Worm (Caenorhabditis elegans): Measurements from ENCODE around the gene mam-7.
A peak's percentile ranks its signal among the peaks of the same experiment; 100 is the strongest.

DNA sequence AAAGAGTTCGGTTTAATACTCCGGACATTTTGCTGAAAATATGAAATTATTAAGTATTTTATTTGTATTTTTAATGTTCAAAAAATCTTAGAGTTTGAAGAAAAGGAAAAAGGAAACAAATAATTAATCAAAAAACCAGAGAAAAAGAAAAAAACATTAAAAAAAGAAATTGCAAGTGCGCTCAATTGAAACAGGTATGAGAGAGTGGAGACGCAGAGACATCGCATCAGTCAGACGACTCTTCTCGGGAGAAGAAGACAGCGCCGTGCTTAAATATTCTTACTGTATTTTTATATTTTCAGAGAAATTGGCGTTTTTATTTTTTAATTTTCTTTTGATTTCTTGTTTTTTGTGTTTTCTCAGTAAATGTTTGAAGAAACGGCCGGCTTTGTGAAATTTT is 44.9 kb upstream of the mam-7 start, which contains the start of gene mrpl-36:
- no peak for TF ChIP-seq snpc-4 (tag; optimal IDR thresholded peaks at IDR 0.05)
- no peak for TF ChIP-seq lin-39 (tag; optimal IDR thresholded peaks at IDR 0.05)
- peak; percentile 50 to 61 for TF ChIP-seq lsy-2 (tag; optimal IDR thresholded peaks at IDR 0.05)
- no peak for TF ChIP-seq efl-3 (GFP tag; optimal IDR thresholded peaks at IDR 0.05)
- no peak for TF ChIP-seq lin-13 (GFP tag; optimal IDR thresholded peaks at IDR 0.05)
- peak; percentile 36 for TF ChIP-seq rnt-1 (tag; optimal IDR thresholded peaks at IDR 0.05)
- no peak for TF ChIP-seq elt-3 (tag; optimal IDR thresholded peaks at IDR 0.05)
- TF ChIP-seq zag-1 (tag; optimal IDR thresholded peaks at IDR 0.05) = no peak
